Worm (Caenorhabditis elegans) whole organism, dauer: ENCODE data around the gene Y116A8C.3.

Source experiments
- unc-62 ChIP-seq: sonication (generic microtip); optimal IDR thresholded peaks from 2 replicates; lab custom pipeline; 2017; ENCODE audit warnings: missing biosample characterization, missing genetic modification reagents, missing genetic modification characterization

Gene Y116A8C.3

ce11 chrIV:16949767-16950166 lies 33.9 kb downstream of the Y116A8C.3 start, which contains the start of gene rad-54.B:
rad-54.B (plus strand) TSS chrIV:16950067.
- TF ChIP-seq unc-62, result no peak

- TF ChIP-seq unc-62, result no peak
Observed at ce11 chrIV:16952389-16952788, 36.5 kb downstream of the Y116A8C.3 start.

- TF ChIP-seq unc-62, result no peak
Observed at ce11 chrIV:16962445-16962844, 46.6 kb downstream of the Y116A8C.3 start.
